Worm (Caenorhabditis elegans): ENCODE data around the gene C47D12.2.

Gene C47D12.2

DNA sequence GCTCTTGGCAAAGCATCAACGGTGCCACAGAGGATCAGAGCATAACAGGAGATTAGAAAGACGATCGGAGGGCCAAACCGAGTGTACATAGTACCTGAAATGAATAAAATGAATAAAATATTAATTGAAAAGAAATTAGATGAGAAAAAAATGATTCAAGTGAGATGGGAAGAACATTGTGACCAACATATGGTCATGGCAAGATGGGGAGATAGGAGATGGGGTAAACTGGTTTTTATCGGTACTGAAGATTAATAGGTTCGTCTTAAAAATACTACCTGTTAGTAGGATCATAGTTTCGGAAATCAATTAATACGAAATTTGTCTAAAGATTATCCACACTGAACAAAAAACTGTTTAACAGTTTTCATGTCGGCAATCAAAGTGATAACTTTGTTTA, 19.0 kb upstream of the C47D12.2 start, which contains the start of gene nep-1:
Gene nep-1, minus strand, starts transcription at position 101 of the 400 bp plus-strand sequence.
- TF ChIP-seq Y22D7AL.16 (tag; optimal IDR thresholded peaks at IDR 0.05) (no peak), pqm-1 (tag; optimal IDR thresholded peaks at IDR 0.05) (no peak), ref-2 (tag; optimal IDR thresholded peaks at IDR 0.05) (no peak), rnt-1 (tag; optimal IDR thresholded peaks at IDR 0.05) (no peak), ama-1 (optimal IDR thresholded peaks at IDR 0.05) (no peak), unc-3 (GFP tag; conservative IDR thresholded peaks at IDR 0.05) (no peak), unc-3 (tag; optimal IDR thresholded peaks at IDR 0.05) (no peak), ceh-2 (tag; optimal IDR thresholded peaks at IDR 0.05) (no peak), pha-4 (tag; optimal IDR thresholded peaks at IDR 0.05) (no peak), lim-6 (tag; optimal IDR thresholded peaks at IDR 0.05) (no peak), C38D4.7 (GFP tag; optimal IDR thresholded peaks at IDR 0.05) (no peak)

DNA sequence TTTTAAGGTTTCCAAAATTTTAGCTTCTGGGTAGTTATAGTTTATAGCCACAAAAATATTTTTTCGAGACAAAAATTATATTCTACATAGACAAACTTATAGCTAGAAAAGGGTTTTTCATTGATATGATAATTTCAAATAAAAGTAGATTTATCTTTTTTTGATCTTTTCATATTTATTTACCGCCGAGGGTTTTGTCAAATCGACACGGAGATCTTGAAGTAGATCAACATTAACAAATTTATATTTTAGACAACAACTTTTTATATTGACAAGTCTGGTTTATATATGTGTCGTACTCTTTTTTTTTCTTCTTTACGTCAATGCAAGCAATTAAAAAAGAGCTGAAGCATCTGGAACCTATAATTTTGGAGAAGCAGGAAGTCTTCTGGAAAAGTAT, 17.3 kb upstream of the C47D12.2 start:
- no peak for TF ChIP-seq C08G9.2 (tag; optimal IDR thresholded peaks at IDR 0.05)
- no peak for TF ChIP-seq ceh-22 (tag; optimal IDR thresholded peaks at IDR 0.05)
- TF ChIP-seq pha-4 (tag; optimal IDR thresholded peaks at IDR 0.05): no peak
- TF ChIP-seq eyg-1 (tag; optimal IDR thresholded peaks at IDR 0.05): no peak
- no peak for TF ChIP-seq ceh-24 (tag; optimal IDR thresholded peaks at IDR 0.05)
- no peak for TF ChIP-seq fkh-10 (GFP tag; optimal IDR thresholded peaks at IDR 0.05)
- TF ChIP-seq ets-4 (tag; optimal IDR thresholded peaks at IDR 0.05): no peak
- TF ChIP-seq elt-4 (tag; optimal IDR thresholded peaks at IDR 0.05): no peak
- TF ChIP-seq sox-2 (GFP tag; IDR thresholded peaks at IDR 0.05): no peak
- no peak for TF ChIP-seq tbx-7 (tag; optimal IDR thresholded peaks at IDR 0.05)
- no peak for TF ChIP-seq pax-1 (tag; optimal IDR thresholded peaks at IDR 0.05)
- no peak for TF ChIP-seq sdc-2 (tag; optimal IDR thresholded peaks at IDR 0.05)
- TF ChIP-seq unc-3 (GFP tag; conservative IDR thresholded peaks at IDR 0.05): no peak
- no peak for TF ChIP-seq unc-3 (tag; optimal IDR thresholded peaks at IDR 0.05)
- no peak for TF ChIP-seq mec-3 (tag; optimal IDR thresholded peaks at IDR 0.05; ENCODE audit: borderline replicate concordance)
- no peak for TF ChIP-seq hlh-30 (tag; optimal IDR thresholded peaks at IDR 0.05; ENCODE audit: insufficient read depth)
- TF ChIP-seq ceh-18 (tag; optimal IDR thresholded peaks at IDR 0.05): no peak
- TF ChIP-seq ttx-3 (tag; optimal IDR thresholded peaks at IDR 0.05): no peak
- TF ChIP-seq lin-11 (tag; optimal IDR thresholded peaks at IDR 0.05): no peak
- no peak for TF ChIP-seq dmd-4 (tag; optimal IDR thresholded peaks at IDR 0.05; ENCODE audit: borderline replicate concordance)

DNA sequence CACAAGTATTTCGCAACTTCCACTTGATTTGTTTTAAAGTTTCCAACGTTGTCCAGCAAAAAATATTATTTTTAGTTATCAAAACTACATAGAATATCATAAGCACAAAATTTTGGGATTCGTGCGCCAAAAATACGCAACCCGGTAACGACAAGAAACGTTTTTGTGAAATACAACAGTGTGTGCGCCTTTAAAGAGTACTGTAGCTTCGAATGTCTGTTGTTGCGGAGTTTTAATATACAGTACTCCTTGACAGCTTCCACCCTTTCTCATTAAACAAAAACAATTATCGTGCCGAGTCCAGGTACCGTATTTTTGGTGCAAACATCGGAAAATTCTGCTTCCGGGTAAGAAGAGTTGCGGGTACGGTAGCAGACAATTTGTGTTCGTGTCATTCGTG, 4.1 kb downstream of the C47D12.2 start:
- TF ChIP-seq pag-3 (tag; optimal IDR thresholded peaks at IDR 0.05; ENCODE audit: borderline replicate concordance): no peak
- no peak for TF ChIP-seq hlh-30 (tag; optimal IDR thresholded peaks at IDR 0.05; ENCODE audit: insufficient read depth)
- no peak for TF ChIP-seq hlh-8 (tag; optimal IDR thresholded peaks at IDR 0.05)
- TF ChIP-seq hlh-6 (tag; optimal IDR thresholded peaks at IDR 0.05): no peak
- no peak for TF ChIP-seq nfya-1 (tag; optimal IDR thresholded peaks at IDR 0.05)
- no peak for TF ChIP-seq fkh-10 (GFP tag; optimal IDR thresholded peaks at IDR 0.05)
- TF ChIP-seq ceh-30 (tag; optimal IDR thresholded peaks at IDR 0.05): no peak
- no peak for TF ChIP-seq ztf-16 (tag; optimal IDR thresholded peaks at IDR 0.05)
- TF ChIP-seq zip-5 (tag; optimal IDR thresholded peaks at IDR 0.05): no peak
- TF ChIP-seq rnt-1 (tag; optimal IDR thresholded peaks at IDR 0.05): no peak
- TF ChIP-seq ttx-3 (tag; optimal IDR thresholded peaks at IDR 0.05): no peak
- TF ChIP-seq nhr-232 (tag; optimal IDR thresholded peaks at IDR 0.05): no peak
- TF ChIP-seq mec-3 (tag; optimal IDR thresholded peaks at IDR 0.05; ENCODE audit: borderline replicate concordance): no peak
- TF ChIP-seq unc-42 (tag; optimal IDR thresholded peaks at IDR 0.05): no peak
- no peak for TF ChIP-seq lim-6 (tag; optimal IDR thresholded peaks at IDR 0.05)

DNA sequence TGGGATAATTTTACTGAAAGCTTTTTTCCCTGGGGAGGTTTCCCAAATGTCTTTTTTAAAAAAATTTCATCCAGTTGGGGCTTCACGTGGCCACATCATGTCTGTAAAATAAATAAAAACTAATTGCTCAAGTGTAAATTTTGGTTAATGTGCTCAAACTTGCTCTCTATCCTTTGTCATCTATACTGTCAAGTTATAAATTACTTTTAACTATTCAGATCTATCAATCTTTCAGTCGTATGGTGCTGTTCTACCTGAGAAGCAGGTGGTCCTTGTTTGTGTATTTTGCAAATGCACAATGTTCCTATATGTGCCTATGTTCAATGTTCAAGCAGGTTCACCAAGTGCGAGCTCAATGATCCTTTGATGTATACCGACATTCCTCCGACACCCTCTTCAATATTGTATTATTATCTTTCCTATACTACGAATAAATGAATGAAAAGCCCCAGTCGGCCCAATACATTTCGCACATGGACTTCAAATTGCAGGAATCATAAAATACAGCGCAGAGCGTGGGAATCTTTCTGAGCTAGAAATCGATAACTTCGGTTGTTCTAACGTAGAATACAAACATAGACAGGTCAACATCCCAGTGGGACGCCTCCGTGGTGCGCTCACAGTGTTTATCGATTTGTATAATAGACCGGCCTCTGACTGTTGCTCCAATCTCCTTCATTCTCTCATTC, 5.2 kb downstream of the C47D12.2 start, which contains the start of the genes sfxn-1.4 and C47D12.4:
Gene sfxn-1.4, minus strand, starts transcription at position 101 of the 689 bp plus-strand sequence.
Gene C47D12.4, plus strand, starts transcription at position 639 of the 689 bp plus-strand sequence.
- TF ChIP-seq ceh-24 (tag; optimal IDR thresholded peaks at IDR 0.05) (no peak), ceh-6 (GFP tag; optimal IDR thresholded peaks at IDR 0.05) (no peak), pax-1 (tag; optimal IDR thresholded peaks at IDR 0.05) (no peak), C08G9.2 (tag; optimal IDR thresholded peaks at IDR 0.05) (no peak), unc-86 (tag; optimal IDR thresholded peaks at IDR 0.05) (no peak), eyg-1 (tag; optimal IDR thresholded peaks at IDR 0.05) (no peak), nhr-232 (tag; optimal IDR thresholded peaks at IDR 0.05) (no peak), T23F11.4 (GFP tag; optimal IDR thresholded peaks at IDR 0.05) (no peak), dmd-4 (tag; optimal IDR thresholded peaks at IDR 0.05; ENCODE audit: borderline replicate concordance) (no peak), pha-2 (tag; optimal IDR thresholded peaks at IDR 0.05) (no peak), unc-3 (GFP tag; conservative IDR thresholded peaks at IDR 0.05) (no peak), unc-3 (tag; optimal IDR thresholded peaks at IDR 0.05) (no peak), ceh-2 (tag; optimal IDR thresholded peaks at IDR 0.05) (no peak), K02D7.2 (tag; optimal IDR thresholded peaks at IDR 0.05) (no peak), pha-4 (tag; optimal IDR thresholded peaks at IDR 0.05) (no peak)

Measured in whole organism, late embryonic.